Fruit fly (Drosophila melanogaster) whole organism, prepupa: ENCODE data around the gene Mst36Fb.

Experiments used
- CG10669 ChIP-seq: fragments of 200-800 bp; sonication (Bioruptor generic); optimal IDR thresholded peaks from 3 replicates; lab custom pipeline; 2018; ENCODE audit warnings: missing biosample characterization, mild to moderate bottlenecking, missing genetic modification characterization, moderate library complexity
- CG11762 ChIP-seq: fragments of 200-800 bp; sonication (Bioruptor generic); optimal IDR thresholded peaks from 3 replicates; lab custom pipeline; 2016; ENCODE audit warnings: missing biosample characterization, missing genetic modification characterization; ENCODE audit not compliant: insufficient read depth
- CG11902 ChIP-seq: fragments of 200-800 bp; sonication (Bioruptor generic); optimal IDR thresholded peaks from 3 replicates; lab custom pipeline; 2016; ENCODE audit warnings: missing biosample characterization, missing genetic modification characterization
- CG15336 ChIP-seq: fragments of 200-800 bp; sonication (Bioruptor generic); IDR thresholded peaks from 2 replicates; pipeline ENCODE4 v1.3.6; 2022; ENCODE audit warnings: missing biosample characterization, missing genetic modification characterization
- CG1621 ChIP-seq: fragments of 200-800 bp; sonication (Bioruptor generic); optimal IDR thresholded peaks from 3 replicates; lab custom pipeline; 2018; ENCODE audit warnings: missing biosample characterization, mild to moderate bottlenecking, missing genetic modification characterization
- CG31627 ChIP-seq: fragments of 200-800 bp; sonication (Bioruptor generic); optimal IDR thresholded peaks from 3 replicates; lab custom pipeline; 2016; ENCODE audit warnings: missing biosample characterization, missing genetic modification characterization
- CG32006 ChIP-seq: fragments of 200-800 bp; sonication (Bioruptor generic); optimal IDR thresholded peaks from 3 replicates; lab custom pipeline; 2017; ENCODE audit warnings: missing biosample characterization, mild to moderate bottlenecking, missing genetic modification characterization
- CG34406 ChIP-seq: fragments of 200-800 bp; sonication (Bioruptor generic); optimal IDR thresholded peaks from 3 replicates; lab custom pipeline; 2016; ENCODE audit warnings: missing biosample characterization, missing genetic modification characterization
- CG6163 ChIP-seq: fragments of 200-800 bp; sonication (Bioruptor generic); IDR thresholded peaks from 3 replicates; pipeline ENCODE4 v1.3.6; 2022; ENCODE audit warnings: missing biosample characterization, missing genetic modification characterization
- CG6854 ChIP-seq: fragments of 200-800 bp; sonication (Bioruptor generic); optimal IDR thresholded peaks from 2 replicates; lab custom pipeline; 2017; ENCODE audit warnings: missing biosample characterization, mild to moderate bottlenecking, missing genetic modification characterization
- CG7368 ChIP-seq: fragments of 200-800 bp; sonication (Bioruptor generic); optimal IDR thresholded peaks from 3 replicates; lab custom pipeline; 2016; ENCODE audit warnings: missing biosample characterization, missing genetic modification characterization
- CG8119 ChIP-seq: fragments of 200-800 bp; sonication (Bioruptor generic); IDR thresholded peaks from 3 replicates; pipeline ENCODE4 v1.3.6; 2022; ENCODE audit warnings: missing biosample characterization, missing genetic modification characterization
- CG8319 ChIP-seq: fragments of 200-800 bp; sonication (Bioruptor generic); optimal IDR thresholded peaks from 3 replicates; lab custom pipeline; 2016; ENCODE audit warnings: missing biosample characterization, missing genetic modification characterization
- CG8632 ChIP-seq: fragments of 200-800 bp; sonication (Bioruptor generic); optimal IDR thresholded peaks from 3 replicates; lab custom pipeline; 2016; ENCODE audit warnings: missing biosample characterization, missing genetic modification characterization
- CG9139 ChIP-seq: fragments of 200-800 bp; sonication (Bioruptor generic); optimal IDR thresholded peaks from 3 replicates; lab custom pipeline; 2017; ENCODE audit warnings: missing biosample characterization, mild to moderate bottlenecking, missing genetic modification characterization
- Eip78C ChIP-seq: fragments of 200-800 bp; sonication (Bioruptor generic); peaks from one replicate; lab custom pipeline; 2016; ENCODE audit warnings: missing biosample characterization, missing genetic modification characterization
- Eip93F ChIP-seq: fragments of 200-800 bp; sonication (Bioruptor generic); optimal IDR thresholded peaks from 2 replicates; lab custom pipeline; 2016; ENCODE audit warnings: missing biosample characterization, mild to moderate bottlenecking, missing genetic modification characterization
- Ets96B ChIP-seq: fragments of 200-800 bp; optimal IDR thresholded peaks from 2 replicates; lab custom pipeline; 2019; ENCODE audit warnings: missing biosample characterization, mild to moderate bottlenecking, missing genetic modification characterization, moderate library complexity
- Hr38 ChIP-seq: sonication (Bioruptor generic); optimal IDR thresholded peaks from 2 replicates; lab custom pipeline; 2016; ENCODE audit warnings: missing biosample characterization, missing genetic modification characterization
- Hr4 ChIP-seq: fragments of 200-800 bp; sonication (Bioruptor generic); optimal IDR thresholded peaks from 3 replicates; lab custom pipeline; 2016; ENCODE audit warnings: missing biosample characterization, missing genetic modification characterization
- Met ChIP-seq: fragments of 200-800 bp; sonication (Bioruptor generic); optimal IDR thresholded peaks from 3 replicates; lab custom pipeline; 2016; ENCODE audit warnings: missing biosample characterization, missing genetic modification characterization
- OdsH ChIP-seq: fragments of 200-800 bp; sonication (Bioruptor generic); optimal IDR thresholded peaks from 3 replicates; lab custom pipeline; 2016; ENCODE audit warnings: missing biosample characterization, missing genetic modification characterization
- Smox ChIP-seq: fragments of 200-800 bp; sonication (Bioruptor generic); optimal IDR thresholded peaks from 3 replicates; lab custom pipeline; 2016; ENCODE audit warnings: missing biosample characterization, missing genetic modification characterization
- Sox14 ChIP-seq: fragments of 200-800 bp; sonication (Bioruptor generic); optimal IDR thresholded peaks from 3 replicates; lab custom pipeline; 2016; ENCODE audit warnings: missing biosample characterization, missing genetic modification characterization
- Sox15 ChIP-seq: fragments of 200-800 bp; sonication (Bioruptor generic); optimal IDR thresholded peaks from 3 replicates; lab custom pipeline; 2016; ENCODE audit warnings: missing biosample characterization, missing genetic modification characterization
- achi ChIP-seq: fragments of 200-800 bp; sonication (Bioruptor generic); optimal IDR thresholded peaks from 3 replicates; lab custom pipeline; 2016; ENCODE audit warnings: missing biosample characterization, missing genetic modification characterization
- acj6 ChIP-seq: fragments of 200-800 bp; sonication (Bioruptor generic); optimal IDR thresholded peaks from 3 replicates; lab custom pipeline; 2016; ENCODE audit warnings: missing biosample characterization, missing genetic modification characterization
- cyc ChIP-seq: fragments of 200-800 bp; sonication (Bioruptor generic); optimal IDR thresholded peaks from 3 replicates; lab custom pipeline; 2016; ENCODE audit warnings: missing biosample characterization, missing genetic modification characterization
- dsx ChIP-seq: fragments of 200-800 bp; optimal IDR thresholded peaks from 3 replicates; lab custom pipeline; 2019; ENCODE audit warnings: missing biosample characterization, mild to moderate bottlenecking, missing genetic modification characterization, moderate library complexity; ENCODE audit not compliant: poor library complexity, severe bottlenecking
- eg ChIP-seq: fragments of 200-800 bp; sonication (Bioruptor generic); IDR thresholded peaks from 3 replicates; pipeline ENCODE4 v1.3.6; 2022; ENCODE audit warnings: missing biosample characterization, missing genetic modification characterization
- esn ChIP-seq: fragments of 200-800 bp; sonication (Bioruptor generic); optimal IDR thresholded peaks from 2 replicates; lab custom pipeline; 2016; ENCODE audit warnings: missing biosample characterization, mild to moderate bottlenecking, missing genetic modification characterization, moderate library complexity
- fkh ChIP-seq: fragments of 200-800 bp; sonication (Bioruptor generic); optimal IDR thresholded peaks from 3 replicates; lab custom pipeline; 2017; ENCODE audit warnings: missing biosample characterization, mild to moderate bottlenecking, missing genetic modification characterization, moderate library complexity
- pdm3 ChIP-seq: fragments of 200-800 bp; sonication (Bioruptor generic); optimal IDR thresholded peaks from 3 replicates; lab custom pipeline; 2016; ENCODE audit warnings: missing biosample characterization, missing genetic modification characterization
- salr ChIP-seq, 2 experiments: fragments of 200-800 bp; sonication (Bioruptor generic); optimal IDR thresholded peaks; 3 replicates each; lab custom pipeline; 2016 to 2018; ENCODE audit warnings: missing biosample characterization in 2 of 2, missing genetic modification characterization in 2 of 2, mild to moderate bottlenecking in 1 of 2
- ss ChIP-seq, 2 experiments: fragments of 200-800 bp; sonication (Bioruptor generic); optimal IDR thresholded peaks; 2 replicates in 1 of 2; 3 replicates in 1 of 2; lab custom pipeline; 2017 to 2018; ENCODE audit warnings: mild to moderate bottlenecking in 2 of 2, missing biosample characterization in 2 of 2, missing genetic modification characterization in 2 of 2, moderate library complexity in 1 of 2
- vri ChIP-seq: fragments of 200-800 bp; sonication (Bioruptor generic); optimal IDR thresholded peaks from 3 replicates; lab custom pipeline; 2016; ENCODE audit warnings: missing biosample characterization, mild to moderate bottlenecking, missing genetic modification characterization

The Mst36Fb gene

DNA sequence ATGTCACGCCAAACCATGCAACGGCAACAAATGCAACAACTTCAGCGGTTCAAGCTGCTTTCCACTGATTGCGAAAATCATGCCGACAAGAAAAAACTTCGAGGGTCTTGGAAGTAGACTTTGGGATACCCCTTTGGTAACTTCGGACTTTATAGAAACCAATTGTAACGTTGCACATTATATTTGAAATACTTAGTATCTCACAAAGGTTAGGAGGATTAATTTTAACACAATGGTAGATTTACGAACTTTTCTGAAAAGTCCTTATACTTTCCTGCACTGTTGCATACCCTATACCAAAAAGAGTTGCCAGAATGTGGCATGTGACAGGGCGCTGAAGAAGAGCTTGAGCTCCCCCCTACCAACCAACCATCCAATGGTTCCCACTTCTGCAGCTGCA, 29.4 kb downstream of the Mst36Fb start (continued):
- TF ChIP-seq Smox (GFP tag; lab: Kevin White, UChicago) (peak; percentile 71), CG9139 (GFP tag; lab: Kevin White, UChicago) (no peak), esn (peak; percentile 83), achi (GFP tag; lab: Kevin White, UChicago) (peak; percentile 64), CG10669 (peak; percentile 70), CG8632 (GFP tag; lab: Kevin White, UChicago) (peak; percentile 59), pdm3 (GFP tag; lab: Kevin White, UChicago) (peak; percentile 71), Ets96B (peak; percentile 70), Hr38 (no peak), CG31627 (GFP tag; lab: Kevin White, UChicago) (peak; percentile 75), vri (GFP tag; lab: Kevin White, UChicago) (peak; percentile 13), OdsH (GFP tag; lab: Kevin White, UChicago) (peak; percentile 76), Eip93F (peak; percentile 47), CG11762 (GFP tag; lab: Kevin White, UChicago) (peak; percentile 57), CG8319 (GFP tag; lab: Kevin White, UChicago) (peak; percentile 67)
- TF ChIP-seq, all 60 proteins: peak for 54

DNA sequence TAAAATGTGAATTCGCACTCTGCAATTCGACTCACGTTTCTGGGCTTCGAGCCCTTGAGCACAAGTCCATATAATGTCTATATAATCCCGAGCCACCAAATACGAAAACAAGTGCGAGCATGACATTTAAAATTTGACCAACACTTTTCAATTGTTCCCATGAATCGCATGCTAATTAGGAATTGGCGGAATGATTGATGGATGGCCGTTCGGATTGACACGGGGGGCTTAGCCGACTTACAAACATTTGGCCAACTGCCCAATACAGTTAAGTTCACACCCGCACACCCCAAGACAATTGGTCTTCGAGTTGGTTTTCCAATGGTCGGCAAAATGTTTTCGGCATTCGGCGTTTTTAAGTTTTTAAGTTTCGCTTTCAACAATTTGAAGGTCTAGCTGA, 33.8 kb downstream of the Mst36Fb start:
- TF ChIP-seq dsx (GFP tag; lab: Kevin White, UChicago) (no peak), Eip93F (no peak), acj6 (GFP tag; lab: Kevin White, UChicago) (no peak), CG6854 (GFP tag; lab: Kevin White, UChicago) (no peak)

DNA sequence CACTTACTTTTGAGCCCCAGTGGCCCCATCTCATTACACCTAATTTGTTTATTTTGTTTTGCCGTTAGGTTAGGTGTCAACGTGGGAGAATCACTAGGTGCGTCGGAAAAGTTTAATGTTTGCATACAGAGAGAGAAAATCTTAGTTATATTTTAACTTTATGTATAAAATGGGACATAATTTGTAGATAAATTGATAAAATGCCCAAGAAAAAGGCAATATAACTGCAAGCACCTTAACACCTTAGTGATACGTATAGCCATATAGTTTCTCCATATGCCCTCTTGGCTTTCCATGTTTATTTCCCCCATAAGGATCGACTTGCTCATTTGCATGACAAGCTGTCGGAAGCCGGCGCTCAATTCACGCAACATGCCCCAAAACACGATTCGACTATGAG, 35.9 kb downstream of the Mst36Fb start:
- TF ChIP-seq CG15336 (GFP tag; lab: Robert Waterston, UW) (0 out of 2 replicates have a peak, but pooled peaks have one; percentile 32), achi (GFP tag; lab: Kevin White, UChicago) (no peak), Eip78C (GFP tag; lab: Kevin White, UChicago) (peak; percentile 65), Hr4 (GFP tag; lab: Kevin White, UChicago) (peak; percentile 31), ss (GFP tag; optimal IDR thresholded peaks at IDR 0.05; lab: Kevin White, UChicago) (no peak), CG6163 (peak; percentile 16; the same call in 1 of the 3 replicates), CG32006 (GFP tag; lab: Kevin White, UChicago) (peak; percentile 50), CG8119 (GFP tag; lab: Robert Waterston, UW) (0 out of 3 replicates have a peak, but pooled peaks have one; percentile 27), eg (GFP tag; lab: Robert Waterston, UW) (peak; percentile 40; the same call in 1 of the 3 replicates)

DNA sequence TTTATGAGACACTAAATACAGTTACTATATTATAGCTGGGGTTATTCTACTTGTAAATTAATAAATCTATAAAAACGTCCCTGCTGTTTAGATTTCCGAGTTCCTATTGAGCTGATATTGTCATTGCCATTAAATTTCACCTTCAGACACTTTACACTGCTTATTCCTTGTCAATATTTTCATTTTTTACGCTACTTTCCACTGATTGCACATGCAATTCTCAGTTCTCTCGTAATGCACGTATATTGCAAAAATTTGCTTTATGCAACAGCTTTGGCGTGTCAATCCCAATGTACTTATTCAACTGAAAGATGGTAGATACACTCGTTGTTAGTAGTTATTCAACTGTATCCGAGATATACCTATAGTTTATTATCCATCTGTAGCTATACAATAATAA, 42.5 kb downstream of the Mst36Fb start:
- no peak for TF ChIP-seq Sox15 (GFP tag; lab: Kevin White, UChicago)
- TF ChIP-seq cyc (GFP tag; lab: Kevin White, UChicago) = no peak
- TF ChIP-seq salr (GFP tag; optimal IDR thresholded peaks at IDR 0.05; lab: Kevin White, UChicago) = no peak
- TF ChIP-seq CG1621 (tag; lab: Kevin White, UChicago) = no peak
- TF ChIP-seq CG11902 (GFP tag; lab: Kevin White, UChicago) = no peak
- no peak for TF ChIP-seq fkh (GFP tag; lab: Kevin White, UChicago)
- no peak for TF ChIP-seq Hr38
- TF ChIP-seq CG34406 (GFP tag; lab: Kevin White, UChicago) = no peak
- no peak for TF ChIP-seq Met (GFP tag; lab: Kevin White, UChicago)
- TF ChIP-seq Eip93F = no peak
- no peak for TF ChIP-seq Sox14 (GFP tag; lab: Kevin White, UChicago)
- TF ChIP-seq CG7368 = no peak
- TF ChIP-seq ss (GFP tag; optimal IDR thresholded peaks at IDR 0.05; lab: Kevin White, UChicago) = no peak
